Fruit fly (Drosophila melanogaster): Measurements from ENCODE around the gene CG46339.

CG46339 gene

dm6 chr3R:26952200-26952856 lies 36.8 kb downstream of the CG46339 start (continued):
- TF ChIP-seq wdn (GFP tag; IDR thresholded peaks at IDR 0.05) (no peak), CG8388 (GFP tag; optimal IDR thresholded peaks at IDR 0.05) (no peak), B-H2 (GFP tag; optimal IDR thresholded peaks at IDR 0.05) (no peak), pho (GFP tag; optimal IDR thresholded peaks at IDR 0.05) (no peak), ara (GFP tag; IDR thresholded peaks at IDR 0.05) (no peak), CG5953 (GFP tag; IDR thresholded peaks at IDR 0.05) (no peak), CG10274 (GFP tag; optimal IDR thresholded peaks at IDR 0.05) (peak; percentile 97), Ets65A (GFP tag) (peak; percentile 84), CG31441 (GFP tag; IDR thresholded peaks at IDR 0.05) (no peak), CG17328 (GFP tag; IDR thresholded peaks at IDR 0.05) (no peak), CG5180 (GFP tag; optimal IDR thresholded peaks at IDR 0.05) (no peak), Atf3 (GFP tag; optimal IDR thresholded peaks at IDR 0.05) (no peak), ci (GFP tag; IDR thresholded peaks at IDR 0.05) (no peak), ase (GFP tag; IDR thresholded peaks at IDR 0.05) (no peak), trh (GFP tag; optimal IDR thresholded peaks at IDR 0.05) (no peak), rib (GFP tag; IDR thresholded peaks at IDR 0.05) (no peak), Rfx (GFP tag; IDR thresholded peaks at IDR 0.05) (peak; percentile 41; the same call in 1 of the 2 replicates), CG9876 (GFP tag; optimal IDR thresholded peaks at IDR 0.05) (no peak), Eip74EF (GFP tag; optimal IDR thresholded peaks at IDR 0.05) (no peak), CG14860 (GFP tag; IDR thresholded peaks at IDR 0.05; ENCODE audit: partially characterized antibody) (no peak), CG17612 (GFP tag; IDR thresholded peaks at IDR 0.05) (no peak), Dp (GFP tag; optimal IDR thresholded peaks at IDR 0.05) (no peak), CG1233 (GFP tag; optimal IDR thresholded peaks at IDR 0.05) (no peak), CG2875 (GFP tag; optimal IDR thresholded peaks at IDR 0.05) (no peak), CG31224 (GFP tag; IDR thresholded peaks at IDR 0.05) (no peak), CTCF (GFP tag; optimal IDR thresholded peaks at IDR 0.05) (no peak), CG16779 (GFP tag; IDR thresholded peaks at IDR 0.05) (no peak), CG15514 (GFP tag; optimal IDR thresholded peaks at IDR 0.05) (peak; percentile 33), CG17568 (GFP tag; optimal IDR thresholded peaks at IDR 0.05) (peak; percentile 32), dmrt11E (tag; optimal IDR thresholded peaks at IDR 0.05) (no peak), Sry-δ (GFP tag; optimal IDR thresholded peaks at IDR 0.05) (peak; percentile 13), Dek (tag; optimal IDR thresholded peaks at IDR 0.05) (peak; percentile 8), scrt (GFP tag; optimal IDR thresholded peaks at IDR 0.05) (no peak), CG17802 (tag; optimal IDR thresholded peaks at IDR 0.05) (no peak), CG17385 (GFP tag; optimal IDR thresholded peaks at IDR 0.05) (peak; percentile 42), H2.0 (GFP tag; IDR thresholded peaks at IDR 0.05) (no peak), CG14050 (GFP tag; IDR thresholded peaks at IDR 0.05) (no peak), caup (GFP tag; optimal IDR thresholded peaks at IDR 0.05; ENCODE audit: severe bottlenecking) (peak; percentile 62), kah (GFP tag; optimal IDR thresholded peaks at IDR 0.05) (no peak), CG1024 (GFP tag; IDR thresholded peaks at IDR 0.05) (no peak), psq (GFP tag; optimal IDR thresholded peaks at IDR 0.05) (no peak), btn (GFP tag; optimal IDR thresholded peaks at IDR 0.05) (no peak), bowl (GFP tag; IDR thresholded peaks at IDR 0.05) (no peak), Xbp1 (GFP tag; optimal IDR thresholded peaks at IDR 0.05) (no peak), CG10959 (GFP tag; IDR thresholded peaks at IDR 0.05) (no peak), CG32767 (GFP tag; IDR thresholded peaks at IDR 0.05) (no peak), hth (optimal IDR thresholded peaks at IDR 0.05) (no peak), Tbp (GFP tag; optimal IDR thresholded peaks at IDR 0.05) (no peak), bbx (GFP tag; IDR thresholded peaks at IDR 0.05; ENCODE audit: partially characterized antibody) (no peak), Fer1 (GFP tag; optimal IDR thresholded peaks at IDR 0.05) (peak; percentile 40), Lim3 (GFP tag; IDR thresholded peaks at IDR 0.05) (no peak), crol (GFP tag; IDR thresholded peaks at IDR 0.05) (no peak)
